Worm (Caenorhabditis elegans): ENCODE results near the gene srh-79.
A peak's percentile ranks its signal among the peaks of the same experiment; 100 is the strongest.
"Not testable (repeated sequence)": the region's sequence is repeated elsewhere in the genome, so short reads cannot be mapped to it uniquely, and the experiment has no call there.

The srh-79 gene

ce11 chrV:7508566-7509044, 11.1 kb downstream of the srh-79 start, which contains the start of the genes str-31 and nhr-172:
Gene str-31 (minus strand): TSS chrV:7508666.
Gene nhr-172 (plus strand): TSS chrV:7508994.
- TF ChIP-seq ama-1 (optimal IDR thresholded peaks at IDR 0.05) (no peak), nhr-23 (tag; optimal IDR thresholded peaks at IDR 0.05) (peak; percentile 56), tbx-2 (tag; optimal IDR thresholded peaks at IDR 0.05) (no peak), elt-2 (tag; optimal IDR thresholded peaks at IDR 0.05) (no peak)

- TF ChIP-seq nhr-237, ceh-28, mdl-1 (tag; optimal IDR thresholded peaks at IDR 0.05): not testable (repeated sequence)
Observed at ce11 chrV:7511465-7511864, 13.9 kb downstream of the srh-79 start, which contains the start of gene nhr-171. Gene nhr-171 (plus strand): TSS chrV:7511765.

ce11 chrV:7514939-7515338, 17.4 kb downstream of the srh-79 start, which contains the start of gene srb-18:
Gene srb-18 (plus strand): TSS chrV:7515239.
- TF ChIP-seq ztf-11 (tag; optimal IDR thresholded peaks at IDR 0.05) (no peak), fos-1 (tag; optimal IDR thresholded peaks at IDR 0.05) (no peak), lsy-12 (tag; optimal IDR thresholded peaks at IDR 0.05) (no peak), ceh-82 (tag; optimal IDR thresholded peaks at IDR 0.05) (no peak), nhr-23 (tag; optimal IDR thresholded peaks at IDR 0.05) (no peak), egl-27 (tag; optimal IDR thresholded peaks at IDR 0.05) (no peak), nhr-76 (tag; optimal IDR thresholded peaks at IDR 0.05) (no peak), nhr-43 (tag; optimal IDR thresholded peaks at IDR 0.05; ENCODE audit: poor library complexity, severe bottlenecking) (no peak), ceh-28 (tag; optimal IDR thresholded peaks at IDR 0.05) (no peak), fkh-10 (GFP tag; optimal IDR thresholded peaks at IDR 0.05) (no peak)

- TF ChIP-seq snpc-4 (tag; optimal IDR thresholded peaks at IDR 0.05): no peak
- TF ChIP-seq sea-2 (GFP tag; optimal IDR thresholded peaks at IDR 0.05): no peak
Observed at ce11 chrV:7520077-7520476, 22.5 kb downstream of the srh-79 start, which contains the start of gene srb-19. Gene srb-19 (minus strand): TSS chrV:7520177.

- TF ChIP-seq pha-4 (tag; optimal IDR thresholded peaks at IDR 0.05): no peak
- peak; percentile 75 for TF ChIP-seq elt-2 (tag; optimal IDR thresholded peaks at IDR 0.05)
- no peak for TF ChIP-seq ceh-28 (tag; optimal IDR thresholded peaks at IDR 0.05)
- TF ChIP-seq nhr-12 (tag; optimal IDR thresholded peaks at IDR 0.05): no peak
- no peak for TF ChIP-seq nhr-11 (tag; optimal IDR thresholded peaks at IDR 0.05)
- TF ChIP-seq pqm-1 (tag; optimal IDR thresholded peaks at IDR 0.05): peak; percentile 89
- no peak for TF ChIP-seq mdl-1 (tag; optimal IDR thresholded peaks at IDR 0.05)
- TF ChIP-seq egl-5 (tag; optimal IDR thresholded peaks at IDR 0.05): no peak
Observed at ce11 chrV:7521304-7521703, 23.8 kb downstream of the srh-79 start.

ce11 chrV:7522279-7522678, 24.7 kb downstream of the srh-79 start, which contains the start of gene C54F6.15:
Gene C54F6.15 (minus strand): TSS chrV:7522379.
- TF ChIP-seq nhr-77 (tag; optimal IDR thresholded peaks at IDR 0.05) (no peak), skn-1 (tag; optimal IDR thresholded peaks at IDR 0.05) (no peak), elt-2 (tag; optimal IDR thresholded peaks at IDR 0.05) (no peak), ama-1 (optimal IDR thresholded peaks at IDR 0.05) (no peak), fos-1 (tag; optimal IDR thresholded peaks at IDR 0.05) (no peak), egl-5 (tag; optimal IDR thresholded peaks at IDR 0.05) (no peak), ceh-16 (tag; optimal IDR thresholded peaks at IDR 0.05) (no peak), aly-2 (tag; optimal IDR thresholded peaks at IDR 0.05) (no peak), ceh-28 (tag; optimal IDR thresholded peaks at IDR 0.05) (no peak), ZK546.5 (tag; optimal IDR thresholded peaks at IDR 0.05) (no peak), fkh-2 (tag; optimal IDR thresholded peaks at IDR 0.05) (no peak), ceh-82 (tag; optimal IDR thresholded peaks at IDR 0.05) (no peak), elt-1 (tag; optimal IDR thresholded peaks at IDR 0.05) (no peak)

ce11 chrV:7523392-7523791, 25.9 kb downstream of the srh-79 start, which contains the start of gene C54F6.6:
Gene C54F6.6 (plus strand): TSS chrV:7523692.
- TF ChIP-seq daf-12 (tag; optimal IDR thresholded peaks at IDR 0.05) (no peak), unc-62 (GFP tag; optimal IDR thresholded peaks at IDR 0.05) (no peak), hmg-11 (tag; optimal IDR thresholded peaks at IDR 0.05) (no peak), elt-1 (tag; optimal IDR thresholded peaks at IDR 0.05) (no peak), nhr-28 (tag; optimal IDR thresholded peaks at IDR 0.05) (no peak), pqm-1 (tag; optimal IDR thresholded peaks at IDR 0.05) (no peak), nhr-77 (tag; optimal IDR thresholded peaks at IDR 0.05) (no peak)

Measured in whole organism, L3 larva.